Fruit fly (Drosophila melanogaster) whole organism, embryonic: ENCODE measurements around the gene CG4382.

Experiments
- CG10431 ChIP-seq: fragments of 200-800 bp; sonication (Bioruptor generic); optimal IDR thresholded peaks from 3 replicates; lab custom pipeline; 2018; ENCODE audit warnings: missing biosample characterization, mild to moderate bottlenecking, missing genetic modification characterization
- CG11504 ChIP-seq: fragments of 200-800 bp; sonication (Bioruptor generic); optimal IDR thresholded peaks from 3 replicates; lab custom pipeline; 2019; ENCODE audit warnings: missing biosample characterization, mild to moderate bottlenecking, missing genetic modification characterization, moderate library complexity
- CG11695 ChIP-seq: fragments of 200-800 bp; sonication (Bioruptor generic); IDR thresholded peaks from 3 replicates; pipeline ENCODE4 v1.3.6; 2022; ENCODE audit warnings: missing biosample characterization, missing genetic modification characterization
- CG11723 ChIP-seq: fragments of 200-800 bp; sonication (Bioruptor generic); optimal IDR thresholded peaks from 2 replicates; lab custom pipeline; 2017; ENCODE audit warnings: missing biosample characterization, mild to moderate bottlenecking, missing genetic modification characterization
- CG12659 ChIP-seq: fragments of 200-800 bp; sonication (Bioruptor generic); optimal IDR thresholded peaks from 3 replicates; lab custom pipeline; 2017; ENCODE audit warnings: mild to moderate bottlenecking, missing biosample characterization, missing genetic modification reagents, missing genetic modification characterization
- CG14667 ChIP-seq: fragments of 200-800 bp; sonication (Bioruptor generic); IDR thresholded peaks from 2 replicates; pipeline ENCODE4 v1.3.6; 2022; ENCODE audit warnings: missing biosample characterization, missing genetic modification characterization
- CG15269 ChIP-seq: fragments of 200-800 bp; sonication (Bioruptor generic); optimal IDR thresholded peaks from 2 replicates; lab custom pipeline; 2018; ENCODE audit warnings: missing biosample characterization, mild to moderate bottlenecking, missing genetic modification characterization, moderate library complexity
- CG16863 ChIP-seq: fragments of 200-800 bp; sonication (Bioruptor generic); optimal IDR thresholded peaks from 3 replicates; lab custom pipeline; 2016; ENCODE audit warnings: missing biosample characterization, missing genetic modification characterization
- CG17361 ChIP-seq: fragments of 200-800 bp; sonication (Bioruptor generic); IDR thresholded peaks from 3 replicates; pipeline ENCODE4 v1.3.6; 2022; ENCODE audit warnings: missing biosample characterization, missing genetic modification characterization
- CG17912 ChIP-seq: fragments of 200-800 bp; sonication (Bioruptor generic); optimal IDR thresholded peaks from 2 replicates; lab custom pipeline; 2018; ENCODE audit warnings: missing biosample characterization, mild to moderate bottlenecking, missing genetic modification characterization
- CG18011 ChIP-seq: fragments of 200-800 bp; sonication (Bioruptor generic); optimal IDR thresholded peaks from 2 replicates; lab custom pipeline; 2017; ENCODE audit warnings: missing biosample characterization, missing genetic modification characterization, mild to moderate bottlenecking, moderate library complexity, missing genotype
- CG18599 ChIP-seq: fragments of 200-800 bp; sonication (Bioruptor generic); optimal IDR thresholded peaks from 3 replicates; lab custom pipeline; 2017; ENCODE audit warnings: missing biosample characterization, missing genetic modification characterization, mild to moderate bottlenecking, moderate library complexity, missing genetic modification reagents
- CG18764 ChIP-seq: fragments of 200-800 bp; sonication (Bioruptor generic); optimal IDR thresholded peaks from 3 replicates; lab custom pipeline; 2016; ENCODE audit warnings: missing biosample characterization, missing genetic modification characterization
- CG32767 ChIP-seq: fragments of 200-800 bp; sonication (Bioruptor generic); IDR thresholded peaks from 2 replicates; pipeline ENCODE4 v1.3.6; 2022; ENCODE audit warnings: missing biosample characterization, missing genetic modification characterization
- CG3995 ChIP-seq: fragments of 200-800 bp; sonication (Bioruptor generic); optimal IDR thresholded peaks from 3 replicates; lab custom pipeline; 2016; ENCODE audit warnings: missing biosample characterization, missing genetic modification characterization
- CG4424 ChIP-seq: fragments of 200-800 bp; sonication (Bioruptor generic); optimal IDR thresholded peaks from 3 replicates; lab custom pipeline; 2016; ENCODE audit warnings: missing biosample characterization, missing genetic modification characterization
- CG5245 ChIP-seq: fragments of 200-800 bp; sonication (Bioruptor generic); optimal IDR thresholded peaks from 3 replicates; lab custom pipeline; 2016; ENCODE audit warnings: missing biosample characterization, missing genetic modification characterization
- CG6654 ChIP-seq: fragments of 200-800 bp; sonication (Bioruptor generic); optimal IDR thresholded peaks from 2 replicates; lab custom pipeline; 2017; ENCODE audit warnings: missing biosample characterization, mild to moderate bottlenecking, missing genetic modification characterization
- CG6854 ChIP-seq: fragments of 200-800 bp; sonication (Bioruptor generic); optimal IDR thresholded peaks from 3 replicates; lab custom pipeline; 2017; ENCODE audit warnings: missing biosample characterization, mild to moderate bottlenecking, missing genetic modification characterization
- CG7372 ChIP-seq: fragments of 200-800 bp; sonication (Bioruptor generic); IDR thresholded peaks from 2 replicates; pipeline ENCODE4 v1.3.6; 2022; ENCODE audit warnings: missing biosample characterization, missing genetic modification characterization
- CG8924 ChIP-seq: fragments of 200-800 bp; optimal IDR thresholded peaks from 3 replicates; lab custom pipeline; 2019; ENCODE audit warnings: missing biosample characterization, mild to moderate bottlenecking, missing genetic modification characterization, moderate library complexity
- Dfd ChIP-seq, 2 experiments: fragments of >200 bp; optimal IDR thresholded peaks; 2 replicates each; lab custom pipeline; 2017; ENCODE audit warnings: missing biosample characterization in 2 of 2, missing genetic modification characterization in 2 of 2
- Dip2 ChIP-seq: fragments of 200-800 bp; sonication (Bioruptor generic); IDR thresholded peaks from 2 replicates; pipeline ENCODE4 v1.3.6; 2022; ENCODE audit warnings: missing biosample characterization, missing genetic modification characterization
- Doc2 ChIP-seq: fragments of 200-800 bp; sonication (Bioruptor generic); IDR thresholded peaks from 2 replicates; pipeline ENCODE4 v1.3.6; 2022; ENCODE audit warnings: missing biosample characterization, missing genetic modification characterization
- MBD-R2 ChIP-seq: fragments of 200-800 bp; sonication (Bioruptor generic); IDR thresholded peaks from 2 replicates; pipeline ENCODE4 v1.3.6; 2022; ENCODE audit warnings: missing biosample characterization, missing genetic modification characterization
- Mes4 ChIP-seq: fragments of 200-800 bp; sonication (Bioruptor generic); optimal IDR thresholded peaks from 2 replicates; lab custom pipeline; 2016; ENCODE audit warnings: missing biosample characterization, missing genetic modification characterization
- Oaz ChIP-seq: fragments of 200-800 bp; sonication (Bioruptor generic); IDR thresholded peaks from 2 replicates; pipeline ENCODE4 v1.3.6; 2022; ENCODE audit warnings: missing biosample characterization, missing genetic modification characterization
- PHDP ChIP-seq: fragments of 200-800 bp; sonication (Bioruptor generic); optimal IDR thresholded peaks from 3 replicates; lab custom pipeline; 2018; ENCODE audit warnings: missing biosample characterization, mild to moderate bottlenecking, missing genetic modification characterization, moderate library complexity
- Ravus ChIP-seq: fragments of 200-800 bp; sonication (Bioruptor generic); IDR thresholded peaks from 2 replicates; pipeline ENCODE4 v1.3.6; 2022; ENCODE audit warnings: missing biosample characterization, missing genetic modification characterization
- abd-A ChIP-seq: fragments of 200-800 bp; sonication (Bioruptor generic); optimal IDR thresholded peaks from 3 replicates; lab custom pipeline; 2019; ENCODE audit warnings: missing biosample characterization, mild to moderate bottlenecking, missing genetic modification characterization, moderate library complexity
- ase ChIP-seq: fragments of 200-800 bp; sonication (Bioruptor generic); IDR thresholded peaks from 3 replicates; pipeline ENCODE4 v1.3.6; 2022; ENCODE audit warnings: missing biosample characterization, missing genetic modification characterization
- az2 ChIP-seq: fragments of 200-800 bp; sonication (Bioruptor generic); optimal IDR thresholded peaks from 3 replicates; lab custom pipeline; 2016; ENCODE audit warnings: missing biosample characterization, missing genetic modification characterization
- bsh ChIP-seq, 2 experiments: fragments of 200-800 bp; sonication (Bioruptor generic); optimal IDR thresholded peaks; 2 replicates each; lab custom pipeline; 2017 to 2018; ENCODE audit warnings: mild to moderate bottlenecking in 2 of 2, missing biosample characterization in 2 of 2, missing genetic modification characterization in 2 of 2, moderate library complexity in 1 of 2
- cwo ChIP-seq: fragments of 200-800 bp; sonication (Bioruptor generic); optimal IDR thresholded peaks from 3 replicates; lab custom pipeline; 2017; ENCODE audit warnings: missing biosample characterization, missing genetic modification characterization, mild to moderate bottlenecking, moderate library complexity, missing genetic modification reagents
- dysf ChIP-seq: fragments of 200-800 bp; sonication (Bioruptor generic); IDR thresholded peaks from 3 replicates; pipeline ENCODE4 v1.3.6; 2022; ENCODE audit warnings: missing biosample characterization, missing genetic modification characterization
- en ChIP-seq: fragments of 200-800 bp; sonication (Bioruptor generic); optimal IDR thresholded peaks from 2 replicates; lab custom pipeline; 2016; ENCODE audit warnings: missing biosample characterization, missing genetic modification characterization
- fu2 ChIP-seq: fragments of 200-800 bp; sonication (Bioruptor generic); optimal IDR thresholded peaks from 2 replicates; lab custom pipeline; 2016; ENCODE audit warnings: missing biosample characterization, missing genetic modification characterization
- grn ChIP-seq: fragments of 200-800 bp; sonication (Bioruptor generic); optimal IDR thresholded peaks from 3 replicates; lab custom pipeline; 2017; ENCODE audit warnings: missing biosample characterization, missing genetic modification characterization
- gsb ChIP-seq: fragments of 200-800 bp; sonication (Bioruptor generic); IDR thresholded peaks from 2 replicates; pipeline ENCODE4 v1.3.6; 2022; ENCODE audit warnings: missing biosample characterization, missing genetic modification characterization
- jumu ChIP-seq: fragments of 200-800 bp; sonication (Bioruptor generic); optimal IDR thresholded peaks from 3 replicates; lab custom pipeline; 2016; ENCODE audit warnings: missing biosample characterization, missing genetic modification characterization
- nerfin-1 ChIP-seq: fragments of 200-800 bp; sonication (Bioruptor generic); optimal IDR thresholded peaks from 3 replicates; lab custom pipeline; 2019; ENCODE audit warnings: missing biosample characterization, mild to moderate bottlenecking, missing genetic modification characterization, moderate library complexity
- odd ChIP-seq: fragments of 200-800 bp; sonication (Bioruptor generic); optimal IDR thresholded peaks from 2 replicates; lab custom pipeline; 2017; ENCODE audit warnings: missing biosample characterization, mild to moderate bottlenecking, missing genetic modification characterization
- peb ChIP-seq: fragments of 200-800 bp; sonication (Bioruptor generic); IDR thresholded peaks from 2 replicates; pipeline ENCODE4 v1.3.6; 2022; ENCODE audit warnings: missing biosample characterization, missing genetic modification characterization
- pum ChIP-seq: fragments of 200-800 bp; sonication (Bioruptor generic); optimal IDR thresholded peaks from 2 replicates; lab custom pipeline; 2016; ENCODE audit warnings: missing biosample characterization, missing genetic modification characterization
- ro ChIP-seq: fragments of 200-800 bp; sonication (Bioruptor generic); IDR thresholded peaks from 2 replicates; pipeline ENCODE4 v1.3.6; 2022; ENCODE audit warnings: missing biosample characterization, missing genetic modification characterization
- run ChIP-seq: fragments of 200-800 bp; sonication (Bioruptor generic); optimal IDR thresholded peaks from 3 replicates; lab custom pipeline; 2018; ENCODE audit warnings: missing biosample characterization, mild to moderate bottlenecking, missing genetic modification characterization
- scrt ChIP-seq: fragments of 200-800 bp; sonication (Bioruptor generic); optimal IDR thresholded peaks from 2 replicates; lab custom pipeline; 2018; ENCODE audit warnings: missing biosample characterization, mild to moderate bottlenecking, missing genetic modification characterization, moderate library complexity
- sr ChIP-seq: fragments of 200-800 bp; sonication (Bioruptor generic); IDR thresholded peaks from 3 replicates; pipeline ENCODE4 v1.3.6; 2022; ENCODE audit warnings: missing biosample characterization, missing genetic modification characterization
- tap ChIP-seq: fragments of 200-800 bp; optimal IDR thresholded peaks from 3 replicates; lab custom pipeline; 2019; ENCODE audit warnings: missing biosample characterization, mild to moderate bottlenecking, missing genetic modification characterization, moderate library complexity
- vnd ChIP-seq: fragments of 200-800 bp; sonication (Bioruptor generic); IDR thresholded peaks from 3 replicates; pipeline ENCODE4 v1.3.6; 2022; ENCODE audit warnings: missing biosample characterization, missing genetic modification characterization; ENCODE audit not compliant: partially characterized antibody
- wor ChIP-seq: fragments of 200-800 bp; sonication (Bioruptor generic); IDR thresholded peaks from 2 replicates; pipeline ENCODE4 v1.3.6; 2022; ENCODE audit warnings: missing biosample characterization, missing genetic modification characterization

Gene CG4382

dm6 chr2L:9598390-9598789 is 2.3 kb downstream of the CG4382 start (continued):
- no peak for TF ChIP-seq CG18011 (GFP tag; lab: Kevin White, UChicago)
- 0 out of 3 replicates have a peak, but pooled peaks have one; percentile 18 for TF ChIP-seq sr
- TF ChIP-seq CG6854 (GFP tag; lab: Kevin White, UChicago) = no peak
- TF ChIP-seq peb (GFP tag; lab: Robert Waterston, UW) = peak; percentile 72; the same call in 1 of the 2 replicates
- peak in 1 of 2 experiments; percentile 76 for TF ChIP-seq bsh (GFP tag; optimal IDR thresholded peaks at IDR 0.05; lab: Kevin White, UChicago)
- TF ChIP-seq run (tag; lab: Kevin White, UChicago) = no peak
- TF ChIP-seq grn (GFP tag; lab: Kevin White, UChicago) = no peak
- TF ChIP-seq Dfd (GFP tag; optimal IDR thresholded peaks at IDR 0.05; lab: Kevin White, UChicago) = no peak
- peak; percentile 80 for TF ChIP-seq CG14667 (GFP tag; lab: Robert Waterston, UW)
- TF ChIP-seq wor (GFP tag; lab: Robert Waterston, UW) = peak; percentile 48; the same call in 1 of the 2 replicates
- TF ChIP-seq CG5245 (GFP tag; lab: Kevin White, UChicago) = peak; percentile 55
- TF ChIP-seq CG4424 = peak; percentile 76
- no peak for TF ChIP-seq Dip2 (GFP tag; lab: Robert Waterston, UW)
- no peak for TF ChIP-seq fu2
- peak; percentile 9 for TF ChIP-seq cwo (GFP tag; lab: Kevin White, UChicago)
- peak; percentile 32 for TF ChIP-seq odd (GFP tag; lab: Kevin White, UChicago)
- TF ChIP-seq Mes4 (GFP tag; lab: Kevin White, UChicago) = no peak
- TF ChIP-seq Doc2 (GFP tag; lab: Robert Waterston, UW) = no peak
- TF ChIP-seq jumu = no peak
- peak; percentile 83 for TF ChIP-seq CG32767 (GFP tag; lab: Robert Waterston, UW)
- TF ChIP-seq CG18764 (GFP tag; lab: Kevin White, UChicago) = peak; percentile 31
- TF ChIP-seq CG6654 (GFP tag; lab: Kevin White, UChicago) = peak; percentile 6
- TF ChIP-seq Oaz (GFP tag; lab: Robert Waterston, UW) = no peak
- TF ChIP-seq CG8924 (tag; lab: Kevin White, UChicago) = peak; percentile 73
- no peak for TF ChIP-seq CG11504 (tag; lab: Kevin White, UChicago)
- TF ChIP-seq CG17361 (GFP tag; lab: Robert Waterston, UW) = peak; percentile 63; the same call in 2 of the 3 replicates
- peak; percentile 44 for TF ChIP-seq nerfin-1 (tag; lab: Kevin White, UChicago)
- TF ChIP-seq en (GFP tag; lab: Kevin White, UChicago) = no peak
- no peak for TF ChIP-seq CG10431 (GFP tag; lab: Kevin White, UChicago)
- TF ChIP-seq gsb = 0 out of 2 replicates have a peak, but pooled peaks have one; percentile 19
- no peak for TF ChIP-seq PHDP
- peak; percentile 43 for TF ChIP-seq CG18599
- TF ChIP-seq CG15269 (tag; lab: Kevin White, UChicago) = no peak
- peak; percentile 14 for TF ChIP-seq CG16863
- peak; percentile 50; the same call in 1 of the 2 replicates for TF ChIP-seq CG7372 (GFP tag; lab: Robert Waterston, UW)
- no peak for TF ChIP-seq CG3995 (GFP tag; lab: Kevin White, UChicago)
- no peak; the same call in 2 of the 3 replicates for TF ChIP-seq ase (GFP tag; lab: Robert Waterston, UW)
- no peak for TF ChIP-seq CG17912 (GFP tag; lab: Kevin White, UChicago)
- TF ChIP-seq CG11695 (GFP tag; lab: Robert Waterston, UW) = peak; percentile 58; the same call in 2 of the 3 replicates
- TF ChIP-seq tap (tag; lab: Kevin White, UChicago) = peak; percentile 41
- peak; percentile 2 for TF ChIP-seq scrt (GFP tag; lab: Kevin White, UChicago)
- peak; percentile 67 for TF ChIP-seq dysf (GFP tag; lab: Robert Waterston, UW)
- TF ChIP-seq MBD-R2 (GFP tag; lab: Robert Waterston, UW) = no peak
- TF ChIP-seq CG11723 = peak; percentile 21
- no peak for TF ChIP-seq CG12659
- TF ChIP-seq abd-A (tag; lab: Kevin White, UChicago) = no peak
- TF ChIP-seq pum (GFP tag; lab: Kevin White, UChicago) = peak; percentile 1
- TF ChIP-seq ro = peak; percentile 38; the same call in 1 of the 2 replicates
- no peak for TF ChIP-seq vnd (GFP tag; lab: Robert Waterston, UW)
- TF ChIP-seq Ravus (GFP tag; lab: Robert Waterston, UW) = no peak
- TF ChIP-seq az2 (GFP tag; lab: Kevin White, UChicago) = peak; percentile 58
